Worm (Caenorhabditis elegans): ENCODE data around the gene ttr-49.

The ttr-49 gene

ce11 chrV:9370986-9371385 is 14.7 kb upstream of the ttr-49 start, which contains the start of gene E02C12.6:
Gene E02C12.6, minus strand, starts transcription at chrV:9371086.
- TF ChIP-seq efl-1 (optimal IDR thresholded peaks at IDR 0.05) (no peak), efl-1 (GFP tag; optimal IDR thresholded peaks at IDR 0.05 in 1 of 2) (no peak), nhr-76 (tag; optimal IDR thresholded peaks at IDR 0.05) (no peak), unc-62 (GFP tag; optimal IDR thresholded peaks at IDR 0.05) (no peak), mef-2 (tag; optimal IDR thresholded peaks at IDR 0.05) (no peak), C16A3.4 (tag; optimal IDR thresholded peaks at IDR 0.05) (no peak), snu-23 (GFP tag; optimal IDR thresholded peaks at IDR 0.05) (no peak), ztf-4 (tag; optimal IDR thresholded peaks at IDR 0.05) (no peak), C34B4.2 (tag; optimal IDR thresholded peaks at IDR 0.05) (no peak), nhr-77 (tag; optimal IDR thresholded peaks at IDR 0.05) (no peak), aha-1 (tag; optimal IDR thresholded peaks at IDR 0.05) (no peak), unc-98 (GFP tag; IDR thresholded peaks at IDR 0.05) (no peak), mep-1 (tag; optimal IDR thresholded peaks at IDR 0.05) (no peak), nhr-12 (tag; optimal IDR thresholded peaks at IDR 0.05) (no peak), vab-15 (tag; optimal IDR thresholded peaks at IDR 0.05) (no peak), nhr-237 (tag; optimal IDR thresholded peaks at IDR 0.05) (no peak), F16B12.6 (tag; optimal IDR thresholded peaks at IDR 0.05) (no peak)

- TF ChIP-seq sup-37 (GFP tag; optimal IDR thresholded peaks at IDR 0.05) (no peak), nhr-28 (tag; optimal IDR thresholded peaks at IDR 0.05) (no peak), nhr-71 (tag; optimal IDR thresholded peaks at IDR 0.05) (peak; percentile 11), F16B12.6 (tag; optimal IDR thresholded peaks at IDR 0.05) (no peak)
These were observed 3.4 kb upstream of the ttr-49 start, which contains the start of gene gpa-3 for ce11 chrV:9359674-9360073. Gene gpa-3, minus strand, starts transcription at chrV:9359774.

- TF ChIP-seq lin-15B (tag; optimal IDR thresholded peaks at IDR 0.05): no peak
- TF ChIP-seq nhr-20 (tag; optimal IDR thresholded peaks at IDR 0.05): no peak
- no peak for TF ChIP-seq mef-2 (tag; optimal IDR thresholded peaks at IDR 0.05)
- no peak for TF ChIP-seq ama-1 (optimal IDR thresholded peaks at IDR 0.05)
- TF ChIP-seq swsn-7 (tag; optimal IDR thresholded peaks at IDR 0.05): no peak
- TF ChIP-seq mep-1 (tag; optimal IDR thresholded peaks at IDR 0.05): no peak
- TF ChIP-seq blmp-1 (tag; optimal IDR thresholded peaks at IDR 0.05): no peak
- TF ChIP-seq nhr-28 (tag; optimal IDR thresholded peaks at IDR 0.05): no peak
These were observed 944 bp downstream of the ttr-49 start, which contains the start of gene ttr-40 for ce11 chrV:9355371-9355770. Gene ttr-40, minus strand, starts transcription at chrV:9355471.

ce11 chrV:9352947-9353346 is 3.4 kb downstream of the ttr-49 start, which contains the start of gene srx-46:
Gene srx-46, plus strand, starts transcription at chrV:9353247.
- no peak for TF ChIP-seq tbx-2 (tag; optimal IDR thresholded peaks at IDR 0.05)
- no peak for TF ChIP-seq dsc-1 (tag; optimal IDR thresholded peaks at IDR 0.05)
- TF ChIP-seq egl-27 (tag; optimal IDR thresholded peaks at IDR 0.05): no peak
- TF ChIP-seq lir-3 (tag; optimal IDR thresholded peaks at IDR 0.05; ENCODE audit: poor library complexity): no peak
- no peak for TF ChIP-seq aha-1 (tag; optimal IDR thresholded peaks at IDR 0.05)
- no peak for TF ChIP-seq mdl-1 (tag; optimal IDR thresholded peaks at IDR 0.05)
- TF ChIP-seq zip-4 (GFP tag; optimal IDR thresholded peaks at IDR 0.05): no peak

ce11 chrV:9349687-9350086 is 6.6 kb downstream of the ttr-49 start, which contains the start of gene srx-47:
Gene srx-47, plus strand, starts transcription at chrV:9349987.
- TF ChIP-seq efl-1 (optimal IDR thresholded peaks at IDR 0.05) (no peak), efl-1 (GFP tag; optimal IDR thresholded peaks at IDR 0.05 in 1 of 2) (peak in 1 of 2 experiments; percentile 10), sptf-1 (tag; optimal IDR thresholded peaks at IDR 0.05) (no peak)

- TF ChIP-seq nhr-12 (tag; optimal IDR thresholded peaks at IDR 0.05) (no peak), tbx-2 (tag; optimal IDR thresholded peaks at IDR 0.05) (peak; percentile 58), elt-3 (tag; optimal IDR thresholded peaks at IDR 0.05) (peak in 2 of 6 experiments; percentile 0 to 46), C34B4.2 (tag; optimal IDR thresholded peaks at IDR 0.05) (no peak), nhr-19 (GFP tag; conservative IDR thresholded peaks at IDR 0.05) (peak; percentile 53), ces-1 (GFP tag; optimal IDR thresholded peaks at IDR 0.05) (no peak), irx-1 (tag; optimal IDR thresholded peaks at IDR 0.05) (peak; percentile 8), xbp-1 (tag; optimal IDR thresholded peaks at IDR 0.05) (peak; percentile 68), ceh-8 (GFP tag; optimal IDR thresholded peaks at IDR 0.05) (peak; percentile 34), mab-9 (GFP tag; IDR thresholded peaks at IDR 0.05) (no peak), fos-1 (tag; optimal IDR thresholded peaks at IDR 0.05) (no peak), nhr-28 (tag; optimal IDR thresholded peaks at IDR 0.05) (no peak), nhr-11 (tag; optimal IDR thresholded peaks at IDR 0.05) (peak; percentile 36), lsy-2 (tag; optimal IDR thresholded peaks at IDR 0.05) (peak; percentile 70 to 90), nhr-77 (tag; optimal IDR thresholded peaks at IDR 0.05) (peak; percentile 24), lin-15B (tag; optimal IDR thresholded peaks at IDR 0.05) (peak; percentile 24), nhr-85 (tag) (peak; percentile 69), isw-1 (GFP tag; IDR thresholded peaks at IDR 0.05) (peak; percentile 39), aha-1 (tag; optimal IDR thresholded peaks at IDR 0.05) (no peak), nhr-47 (tag; optimal IDR thresholded peaks at IDR 0.05) (peak; percentile 76)
These were observed 9.5 kb downstream of the ttr-49 start, which contains the start of the genes K07B1.7 and try-5 for ce11 chrV:9346804-9347203. Gene K07B1.7, minus strand, starts transcription at chrV:9346962. Gene try-5, plus strand, starts transcription at chrV:9347044.

All from whole organism, L1 larva.